Fruit fly (Drosophila melanogaster) whole organism, embryonic: ENCODE data around the gene CG4596.

Experiments
- Aef1 ChIP-seq: fragments of 200-800 bp; sonication (Bioruptor generic); IDR thresholded peaks from 3 replicates; pipeline ENCODE4 v1.3.6; 2022; ENCODE audit warnings: missing biosample characterization, missing genetic modification characterization
- Antp ChIP-seq: fragments of 200-800 bp; sonication (Bioruptor generic); optimal IDR thresholded peaks from 3 replicates; lab custom pipeline; 2016; ENCODE audit warnings: missing biosample characterization, missing genetic modification characterization
- Asciz ChIP-seq: fragments of 200-800 bp; sonication (Bioruptor generic); optimal IDR thresholded peaks from 2 replicates; lab custom pipeline; 2017; ENCODE audit warnings: missing biosample characterization, mild to moderate bottlenecking, missing genetic modification characterization, missing genetic modification reagents
- CG11247 ChIP-seq: fragments of 200-800 bp; sonication (Bioruptor generic); IDR thresholded peaks from 2 replicates; pipeline ENCODE4 v1.3.6; 2022; ENCODE audit warnings: missing biosample characterization, missing genetic modification characterization
- CG11560 ChIP-seq: fragments of 200-800 bp; sonication (Bioruptor generic); IDR thresholded peaks from 3 replicates; pipeline ENCODE4 v1.3.6; 2022; ENCODE audit warnings: missing biosample characterization, missing genetic modification characterization
- CG11723 ChIP-seq: fragments of 200-800 bp; sonication (Bioruptor generic); optimal IDR thresholded peaks from 2 replicates; lab custom pipeline; 2017; ENCODE audit warnings: missing biosample characterization, mild to moderate bottlenecking, missing genetic modification characterization
- CG14050 ChIP-seq: fragments of 200-800 bp; sonication (Bioruptor generic); IDR thresholded peaks from 3 replicates; pipeline ENCODE4 v1.3.6; 2022; ENCODE audit warnings: missing biosample characterization, missing genetic modification characterization
- CG17361 ChIP-seq: fragments of 200-800 bp; sonication (Bioruptor generic); IDR thresholded peaks from 3 replicates; pipeline ENCODE4 v1.3.6; 2022; ENCODE audit warnings: missing biosample characterization, missing genetic modification characterization
- CG17829 ChIP-seq: fragments of 200-800 bp; optimal IDR thresholded peaks from 2 replicates; lab custom pipeline; 2019; ENCODE audit warnings: missing biosample characterization, mild to moderate bottlenecking, missing genetic modification characterization, moderate library complexity
- CG18619 ChIP-seq: fragments of 200-800 bp; sonication (Bioruptor generic); optimal IDR thresholded peaks from 3 replicates; lab custom pipeline; 2017; ENCODE audit warnings: missing biosample characterization, mild to moderate bottlenecking, missing genetic modification characterization
- CG3163 ChIP-seq: fragments of 200-800 bp; sonication (Bioruptor generic); optimal IDR thresholded peaks from 3 replicates; lab custom pipeline; 2016; ENCODE audit warnings: missing biosample characterization, missing genetic modification characterization
- CG34376 ChIP-seq: fragments of 200-800 bp; sonication (Bioruptor generic); optimal IDR thresholded peaks from 2 replicates; lab custom pipeline; 2018; ENCODE audit warnings: missing biosample characterization, mild to moderate bottlenecking, missing genetic modification characterization
- CG34422 ChIP-seq: fragments of 200-800 bp; sonication (Bioruptor generic); IDR thresholded peaks from 3 replicates; pipeline ENCODE4 v1.3.6; 2022; ENCODE audit warnings: missing biosample characterization, missing genetic modification characterization
- CG3995 ChIP-seq: fragments of 200-800 bp; sonication (Bioruptor generic); optimal IDR thresholded peaks from 3 replicates; lab custom pipeline; 2016; ENCODE audit warnings: missing biosample characterization, missing genetic modification characterization
- CG4404 ChIP-seq: fragments of 200-800 bp; sonication (Bioruptor generic); IDR thresholded peaks from 2 replicates; pipeline ENCODE4 v1.3.6; 2022; ENCODE audit warnings: missing biosample characterization, missing genetic modification characterization
- CG6272 ChIP-seq: fragments of 200-800 bp; sonication (Bioruptor generic); IDR thresholded peaks from 2 replicates; pipeline ENCODE4 v1.3.6; 2022; ENCODE audit warnings: missing biosample characterization, missing genetic modification characterization
- CG6654 ChIP-seq: fragments of 200-800 bp; sonication (Bioruptor generic); optimal IDR thresholded peaks from 2 replicates; lab custom pipeline; 2017; ENCODE audit warnings: missing biosample characterization, mild to moderate bottlenecking, missing genetic modification characterization
- CG7786 ChIP-seq: fragments of 200-800 bp; sonication (Bioruptor generic); optimal IDR thresholded peaks from 2 replicates; lab custom pipeline; 2016; ENCODE audit warnings: missing biosample characterization, missing genetic modification characterization
- CG7928 ChIP-seq: fragments of 200-800 bp; sonication (Bioruptor generic); optimal IDR thresholded peaks from 2 replicates; lab custom pipeline; 2017; ENCODE audit warnings: missing biosample characterization, mild to moderate bottlenecking, missing genetic modification characterization
- CG8290 ChIP-seq, 3 experiments: fragments of 200-800 bp; sonication (Bioruptor generic); optimal IDR thresholded peaks; 2 replicates each; lab custom pipeline; 2016 to 2019; ENCODE audit warnings: missing biosample characterization in 3 of 3, missing genetic modification characterization in 3 of 3, mild to moderate bottlenecking in 2 of 3, moderate library complexity in 1 of 3
- CG9437 ChIP-seq: fragments of 200-800 bp; sonication (Bioruptor generic); optimal IDR thresholded peaks from 2 replicates; lab custom pipeline; 2018; ENCODE audit warnings: missing biosample characterization, mild to moderate bottlenecking, missing genetic modification characterization
- CG9609 ChIP-seq: fragments of 200-800 bp; sonication (Bioruptor generic); optimal IDR thresholded peaks from 3 replicates; lab custom pipeline; 2016; ENCODE audit warnings: missing biosample characterization, missing genetic modification characterization
- Dip2 ChIP-seq: fragments of 200-800 bp; sonication (Bioruptor generic); IDR thresholded peaks from 2 replicates; pipeline ENCODE4 v1.3.6; 2022; ENCODE audit warnings: missing biosample characterization, missing genetic modification characterization
- Ets65A ChIP-seq: fragments of 200-800 bp; sonication (Bioruptor generic); peaks from one replicate; lab custom pipeline; 2016; ENCODE audit warnings: missing biosample characterization, missing genetic modification characterization
- HHEX ChIP-seq: fragments of 200-800 bp; sonication (Bioruptor generic); optimal IDR thresholded peaks from 3 replicates; lab custom pipeline; 2017; ENCODE audit warnings: missing biosample characterization, mild to moderate bottlenecking, missing genetic modification characterization, missing genetic modification reagents
- HLH3B ChIP-seq: fragments of 200-800 bp; sonication (Bioruptor generic); IDR thresholded peaks from 2 replicates; pipeline ENCODE4 v1.3.6; 2022; ENCODE audit warnings: missing biosample characterization, missing genetic modification characterization
- Lhr ChIP-seq: fragments of 200-800 bp; sonication (Bioruptor generic); optimal IDR thresholded peaks from 3 replicates; lab custom pipeline; 2017; ENCODE audit warnings: mild to moderate bottlenecking, missing biosample characterization, missing genetic modification reagents, missing genetic modification characterization
- Med ChIP-seq: fragments of 200-800 bp; sonication (Bioruptor generic); peaks from one replicate; lab custom pipeline; 2016; ENCODE audit warnings: missing biosample characterization, missing genetic modification characterization, mild to moderate bottlenecking, inconsistent platforms, moderate library complexity
- Meics ChIP-seq: fragments of 200-800 bp; sonication (Bioruptor generic); optimal IDR thresholded peaks from 2 replicates; lab custom pipeline; 2017; ENCODE audit warnings: missing biosample characterization, mild to moderate bottlenecking, missing genetic modification characterization
- NFAT ChIP-seq: fragments of 200-800 bp; sonication (Bioruptor generic); IDR thresholded peaks from 2 replicates; pipeline ENCODE4 v1.3.6; 2022; ENCODE audit warnings: missing biosample characterization, missing genetic modification characterization
- Neu2 ChIP-seq: fragments of 200-800 bp; sonication (Bioruptor generic); optimal IDR thresholded peaks from 3 replicates; lab custom pipeline; 2016; ENCODE audit warnings: missing biosample characterization, missing genetic modification characterization, borderline replicate concordance
- Oaz ChIP-seq: fragments of 200-800 bp; sonication (Bioruptor generic); IDR thresholded peaks from 2 replicates; pipeline ENCODE4 v1.3.6; 2022; ENCODE audit warnings: missing biosample characterization, missing genetic modification characterization
- Optix ChIP-seq: fragments of 200-800 bp; sonication (Bioruptor generic); IDR thresholded peaks from 3 replicates; pipeline ENCODE4 v1.3.6; 2022; ENCODE audit warnings: missing biosample characterization, missing genetic modification characterization
- Rx ChIP-seq: fragments of 200-800 bp; sonication (Bioruptor generic); IDR thresholded peaks from 2 replicates; pipeline ENCODE4 v1.3.6; 2022; ENCODE audit warnings: missing biosample characterization, missing genetic modification characterization
- Trl ChIP-seq, 3 experiments: fragments of >200 bp in 2 of 3; fragments of 200-800 bp in 1 of 3; sonication (Bioruptor generic) in 1 of 3; optimal IDR thresholded peaks; 2 replicates in 1 of 3; 3 replicates in 2 of 3; lab custom pipeline; 2016 to 2017; ENCODE audit warnings: missing biosample characterization in 1 of 3, missing genetic modification characterization in 1 of 3
- Xbp1 ChIP-seq: fragments of 200-800 bp; sonication (Bioruptor generic); optimal IDR thresholded peaks from 3 replicates; lab custom pipeline; 2016; ENCODE audit warnings: missing biosample characterization, mild to moderate bottlenecking, missing genetic modification characterization
- corto ChIP-seq: fragments of 200-800 bp; sonication (Bioruptor generic); optimal IDR thresholded peaks from 2 replicates; lab custom pipeline; 2016; ENCODE audit warnings: missing biosample characterization, mild to moderate bottlenecking, missing genetic modification characterization, moderate library complexity
- dmrt11E ChIP-seq: fragments of 200-800 bp; sonication (Bioruptor generic); optimal IDR thresholded peaks from 3 replicates; lab custom pipeline; 2018; ENCODE audit warnings: missing biosample characterization, mild to moderate bottlenecking, missing genetic modification characterization, moderate library complexity
- gem ChIP-seq: fragments of 200-800 bp; sonication (Bioruptor generic); optimal IDR thresholded peaks from 2 replicates; lab custom pipeline; 2019; ENCODE audit warnings: missing biosample characterization, mild to moderate bottlenecking, missing genetic modification characterization, moderate library complexity
- grn ChIP-seq: fragments of 200-800 bp; sonication (Bioruptor generic); optimal IDR thresholded peaks from 3 replicates; lab custom pipeline; 2017; ENCODE audit warnings: missing biosample characterization, missing genetic modification characterization
- insv ChIP-seq, 2 experiments: fragments of 200-800 bp; sonication (Bioruptor generic); optimal IDR thresholded peaks; 3 replicates each; lab custom pipeline; 2016 to 2018; ENCODE audit warnings: missing biosample characterization in 2 of 2, missing genetic modification characterization in 2 of 2
- jigr1 ChIP-seq: fragments of 200-800 bp; sonication (Bioruptor generic); IDR thresholded peaks from 3 replicates; pipeline ENCODE4 v1.3.6; 2022; ENCODE audit warnings: missing biosample characterization, missing genetic modification characterization
- lmd ChIP-seq: fragments of 200-800 bp; sonication (Bioruptor generic); IDR thresholded peaks from 2 replicates; pipeline ENCODE4 v1.3.6; 2022; ENCODE audit warnings: missing biosample characterization, missing genetic modification characterization
- mam ChIP-seq: fragments of 200-800 bp; sonication (Bioruptor generic); optimal IDR thresholded peaks from 3 replicates; lab custom pipeline; 2016; ENCODE audit warnings: missing biosample characterization, missing genetic modification characterization
- pnt ChIP-seq: fragments of 200-800 bp; sonication (Bioruptor generic); optimal IDR thresholded peaks from 3 replicates; lab custom pipeline; 2016; ENCODE audit warnings: missing biosample characterization, missing genetic modification characterization
- tin ChIP-seq: fragments of 200-800 bp; sonication (Bioruptor generic); optimal IDR thresholded peaks from 3 replicates; lab custom pipeline; 2016; ENCODE audit warnings: missing biosample characterization, missing genetic modification characterization
- trh ChIP-seq: fragments of 200-800 bp; sonication (Bioruptor generic); optimal IDR thresholded peaks from 2 replicates; lab custom pipeline; 2016; ENCODE audit warnings: missing biosample characterization, missing genetic modification characterization

CG4596 gene

DNA sequence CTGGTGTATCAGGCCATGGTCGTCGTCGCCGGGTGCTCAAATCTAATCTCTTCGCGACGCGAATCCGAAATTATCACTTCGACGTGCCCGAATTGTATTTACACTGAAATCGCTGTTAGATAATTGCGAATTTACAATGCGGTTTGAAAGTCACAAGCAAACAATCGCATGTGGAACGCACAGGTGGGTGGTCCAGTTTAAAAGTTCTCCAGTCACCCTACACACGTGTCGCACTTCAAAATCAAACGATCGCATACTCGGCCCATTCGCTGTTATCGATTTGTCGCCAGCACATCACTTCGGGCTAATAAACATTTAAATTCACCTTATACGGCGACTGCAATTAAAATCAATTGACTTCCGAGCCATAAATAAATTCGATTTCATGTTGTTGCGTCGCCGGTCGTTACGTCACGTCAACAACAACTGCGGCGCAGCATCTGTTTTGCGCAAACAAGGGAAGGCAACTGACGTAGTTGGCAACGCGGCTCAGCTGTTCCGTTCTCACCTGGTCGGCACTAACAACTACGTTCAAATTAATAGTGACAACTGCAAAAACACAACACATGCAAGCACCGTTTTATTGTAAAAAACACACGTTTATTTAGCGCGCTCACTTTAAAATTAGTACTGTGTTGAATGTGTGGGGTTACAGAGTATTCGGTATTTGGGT is 9.9 kb upstream of the CG4596 start, which contains the start of gene CG6574 (continued):
- TF ChIP-seq CG11247 = no peak
- TF ChIP-seq Dip2 (GFP tag; lab: Robert Waterston, UW) = no peak
- TF ChIP-seq Oaz (GFP tag; lab: Robert Waterston, UW) = no peak
- no peak for TF ChIP-seq CG7928
- TF ChIP-seq CG7786 (GFP tag; lab: Kevin White, UChicago) = no peak
- TF ChIP-seq CG34376 (GFP tag; lab: Kevin White, UChicago) = peak; percentile 46
- peak; percentile 38; the same call in 1 of the 3 replicates for TF ChIP-seq CG14050 (GFP tag; lab: Robert Waterston, UW)
- TF ChIP-seq CG3163 = no peak
- no peak for TF ChIP-seq corto (GFP tag; lab: Kevin White, UChicago)
- peak; percentile 3 for TF ChIP-seq CG17829 (tag; lab: Kevin White, UChicago)
- no peak for TF ChIP-seq jigr1 (GFP tag; lab: Robert Waterston, UW)
- TF ChIP-seq HHEX (GFP tag; lab: Kevin White, UChicago) = peak; percentile 15
- TF ChIP-seq insv (GFP tag; optimal IDR thresholded peaks at IDR 0.05; lab: Kevin White, UChicago) = no peak
- TF ChIP-seq trh (GFP tag; lab: Kevin White, UChicago) = no peak
- no peak for TF ChIP-seq Xbp1
- TF ChIP-seq grn (GFP tag; lab: Kevin White, UChicago) = no peak
- TF ChIP-seq CG4404 = no peak
- TF ChIP-seq pnt (GFP tag; lab: Kevin White, UChicago) = no peak
- TF ChIP-seq Med (GFP tag; lab: Kevin White, UChicago) = peak; percentile 78
- TF ChIP-seq CG8290 (GFP tag; optimal IDR thresholded peaks at IDR 0.05; lab: Kevin White, UChicago) = no peak
- TF ChIP-seq CG8290 (tag; optimal IDR thresholded peaks at IDR 0.05; lab: Kevin White, UChicago) = peak in 1 of 2 experiments; percentile 14
- TF ChIP-seq CG9437 = peak; percentile 98
- TF ChIP-seq Asciz (GFP tag; lab: Kevin White, UChicago) = no peak
- no peak for TF ChIP-seq NFAT
- TF ChIP-seq Aef1 (GFP tag; lab: Robert Waterston, UW) = no peak
- TF ChIP-seq Rx = no peak
- TF ChIP-seq CG11723 (GFP tag; lab: Kevin White, UChicago) = no peak
- no peak for TF ChIP-seq tin (GFP tag; lab: Kevin White, UChicago)
- TF ChIP-seq, all 482 proteins: peak for 69

DNA sequence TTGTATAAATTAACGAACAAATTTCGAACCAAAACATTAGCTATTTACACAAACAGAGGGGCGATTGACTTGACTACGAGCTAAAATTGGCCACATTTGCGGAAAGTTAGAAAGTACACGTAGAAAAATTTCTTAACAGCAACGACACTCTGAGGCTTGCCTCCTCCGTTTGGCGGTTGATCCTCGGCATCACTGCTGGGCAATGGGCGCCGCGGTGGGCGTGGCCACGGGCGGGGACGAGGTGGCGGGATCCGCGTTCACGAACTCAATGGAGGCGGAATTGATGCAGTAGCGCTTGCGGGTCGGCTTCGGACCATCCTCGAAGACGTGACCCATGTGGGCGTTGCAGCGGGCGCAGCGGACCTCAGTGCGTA is 9.4 kb upstream of the CG4596 start:
- no peak for TF ChIP-seq CG3995 (GFP tag; lab: Kevin White, UChicago)
- TF ChIP-seq Ets65A = peak; percentile 82
- no peak for TF ChIP-seq Lhr
- TF ChIP-seq CG6654 (GFP tag; lab: Kevin White, UChicago) = no peak
- peak; percentile 17; the same call in 1 of the 2 replicates for TF ChIP-seq HLH3B (GFP tag; lab: Robert Waterston, UW)
- no peak for TF ChIP-seq mam (GFP tag; lab: Kevin White, UChicago)
- peak; percentile 20 for TF ChIP-seq CG9609 (GFP tag; lab: Kevin White, UChicago)
- peak; percentile 6 for TF ChIP-seq Antp
- peak; percentile 28; the same call in 1 of the 2 replicates for TF ChIP-seq lmd (GFP tag; lab: Robert Waterston, UW)
- TF ChIP-seq CG18619 (GFP tag; lab: Kevin White, UChicago) = peak; percentile 3
- TF ChIP-seq Trl (optimal IDR thresholded peaks at IDR 0.05; lab: Kevin White, UChicago) = no peak
- TF ChIP-seq Trl (GFP tag; optimal IDR thresholded peaks at IDR 0.05; lab: Kevin White, UChicago) = peak; percentile 46
- peak; percentile 1 for TF ChIP-seq Meics (GFP tag; lab: Kevin White, UChicago)
- no peak for TF ChIP-seq gem (tag; lab: Kevin White, UChicago)
- no peak for TF ChIP-seq CG11560 (tag; lab: Robert Waterston, UW)
- TF ChIP-seq CG34422 = no peak
- no peak for TF ChIP-seq Asciz (GFP tag; lab: Kevin White, UChicago)
- TF ChIP-seq Optix (GFP tag; lab: Robert Waterston, UW) = 0 out of 3 replicates have a peak, but pooled peaks have one; percentile 32
- peak; percentile 78 for TF ChIP-seq Med (GFP tag; lab: Kevin White, UChicago)
- peak; percentile 17 for TF ChIP-seq CG7786 (GFP tag; lab: Kevin White, UChicago)
- peak; percentile 37 for TF ChIP-seq Neu2 (GFP tag; lab: Kevin White, UChicago)
- TF ChIP-seq CG17361 (GFP tag; lab: Robert Waterston, UW) = 0 out of 3 replicates have a peak, but pooled peaks have one; percentile 10
- TF ChIP-seq dmrt11E (tag; lab: Kevin White, UChicago) = no peak
- TF ChIP-seq CG6272 (GFP tag; lab: Robert Waterston, UW) = 0 out of 2 replicates have a peak, but pooled peaks have one; percentile 8
